Worm (Caenorhabditis elegans) whole organism, young adult: ENCODE results near the gene T14G12.12.

ENCODE experiments used
- F10E7.11 ChIP-seq: sonication (generic microtip); optimal IDR thresholded peaks from 2 replicates; lab custom pipeline; 2017; ENCODE audit warnings: mild to moderate bottlenecking, missing genetic modification characterization, moderate library complexity, missing compliant biosample characterization
- F22D6.2 ChIP-seq: sonication (generic microtip); optimal IDR thresholded peaks from 2 replicates; lab custom pipeline; 2016; ENCODE audit warnings: mild to moderate bottlenecking, missing genetic modification characterization, missing compliant biosample characterization
- F37B4.10 ChIP-seq: fragments of 200-800 bp; sonication (Bioruptor generic); IDR thresholded peaks from 2 replicates; pipeline ENCODE4 v1.3.6; 2022; ENCODE audit warnings: missing genetic modification characterization, missing compliant biosample characterization
- Y53G8AR.9 ChIP-seq: fragments of 200-800 bp; sonication (Bioruptor generic); conservative IDR thresholded peaks from 2 replicates; pipeline ENCODE4 v1.3.6; 2022; ENCODE audit warnings: missing genetic modification reagents, missing genetic modification characterization, missing compliant biosample characterization
- Y79H2A.3 ChIP-seq: fragments of 200-800 bp; sonication (Bioruptor generic); conservative IDR thresholded peaks from 2 replicates; pipeline ENCODE4 v1.3.6; 2022; ENCODE audit warnings: missing genetic modification reagents, missing genetic modification characterization, missing compliant biosample characterization
- akir-1 ChIP-seq: fragments of 200-800 bp; sonication (Bioruptor generic); optimal IDR thresholded peaks from 2 replicates; lab custom pipeline; 2018; ENCODE audit warnings: mild to moderate bottlenecking, missing genetic modification characterization, moderate library complexity, missing compliant biosample characterization
- aptf-2 ChIP-seq: fragments of 200-800 bp; sonication (Bioruptor generic); conservative IDR thresholded peaks from 2 replicates; pipeline ENCODE4 v1.3.6; 2022; ENCODE audit warnings: missing genetic modification reagents, missing genetic modification characterization, missing compliant biosample characterization
- attf-5 ChIP-seq: fragments of 200-800 bp; sonication (Bioruptor generic); optimal IDR thresholded peaks from 2 replicates; lab custom pipeline; 2018; ENCODE audit warnings: mild to moderate bottlenecking, missing genetic modification characterization, missing compliant biosample characterization
- bed-1 ChIP-seq: fragments of 200-800 bp; sonication (Bioruptor generic); IDR thresholded peaks from 2 replicates; pipeline ENCODE4 v1.3.6; 2022; ENCODE audit warnings: missing genetic modification reagents, missing genetic modification characterization, missing compliant biosample characterization
- cebp-1 ChIP-seq, 2 experiments: fragments of 200-800 bp in 1 of 2; sonication (Bioruptor generic) in 1 of 2; sonication (generic microtip) in 1 of 2; IDR thresholded peaks in 1 of 2; optimal IDR thresholded peaks in 1 of 2; 2 replicates each; pipeline versions ENCODE4 v1.3.6 to Lab custom; 2017 to 2022; ENCODE audit warnings: missing compliant biosample characterization in 2 of 2, missing genetic modification characterization in 2 of 2, mild to moderate bottlenecking in 1 of 2, missing genetic modification reagents in 1 of 2, moderate library complexity in 1 of 2
- ceh-91 ChIP-seq: fragments of 200-800 bp; sonication (Bioruptor generic); IDR thresholded peaks from 2 replicates; pipeline ENCODE4 v1.3.6; 2022; ENCODE audit warnings: missing genetic modification reagents, missing genetic modification characterization, missing compliant biosample characterization
- chd-7 ChIP-seq: sonication (generic microtip); optimal IDR thresholded peaks from 2 replicates; lab custom pipeline; 2016; ENCODE audit warnings: mild to moderate bottlenecking, missing genetic modification characterization, moderate library complexity, missing compliant biosample characterization
- dpff-1 ChIP-seq: sonication (generic microtip); optimal IDR thresholded peaks from 2 replicates; lab custom pipeline; 2017; ENCODE audit warnings: mild to moderate bottlenecking, missing genetic modification characterization, missing compliant biosample characterization
- dpl-1 ChIP-seq: fragments of 150-350 bp; optimal IDR thresholded peaks from 2 replicates; lab custom pipeline; 2014; ENCODE audit warnings: missing biosample characterization, missing genetic modification reagents, missing genetic modification characterization
- egrh-3 ChIP-seq: fragments of 200-800 bp; sonication (Bioruptor generic); IDR thresholded peaks from 2 replicates; pipeline ENCODE4 v1.3.6; 2022; ENCODE audit warnings: missing genetic modification reagents, missing genetic modification characterization, missing compliant biosample characterization
- fkh-3 ChIP-seq: sonication (generic microtip); optimal IDR thresholded peaks from 2 replicates; lab custom pipeline; 2016; ENCODE audit warnings: mild to moderate bottlenecking, missing genetic modification characterization, missing compliant biosample characterization
- madf-10 ChIP-seq: sonication (generic microtip); optimal IDR thresholded peaks from 2 replicates; lab custom pipeline; 2016; ENCODE audit warnings: mild to moderate bottlenecking, missing genetic modification characterization, missing compliant biosample characterization
- madf-6 ChIP-seq: fragments of 200-800 bp; sonication (Bioruptor generic); IDR thresholded peaks from 2 replicates; pipeline ENCODE4 v1.3.6; 2022; ENCODE audit warnings: missing genetic modification reagents, missing genetic modification characterization, missing compliant biosample characterization
- nfyb-1 ChIP-seq: fragments of 200-800 bp; sonication (Bioruptor generic); IDR thresholded peaks from 2 replicates; pipeline ENCODE4 v1.3.6; 2022; ENCODE audit warnings: missing genetic modification reagents, missing genetic modification characterization, missing compliant biosample characterization
- nhr-120 ChIP-seq: fragments of 200-800 bp; sonication (Bioruptor generic); IDR thresholded peaks from 2 replicates; pipeline ENCODE4 v1.3.6; 2022; ENCODE audit warnings: missing genetic modification characterization, missing compliant biosample characterization
- nhr-80 ChIP-seq: sonication (generic microtip); optimal IDR thresholded peaks from 2 replicates; lab custom pipeline; 2016; ENCODE audit warnings: missing genetic modification characterization, missing compliant biosample characterization
- rcor-1 ChIP-seq: fragments of 200-800 bp; sonication (Bioruptor generic); IDR thresholded peaks from 2 replicates; pipeline ENCODE4 v1.3.6; 2022; ENCODE audit warnings: missing genetic modification reagents, missing genetic modification characterization, missing compliant biosample characterization
- rec-8 ChIP-seq, 2 experiments: sonication (generic microtip); optimal IDR thresholded peaks; 2 replicates each; lab custom pipeline; 2016; ENCODE audit warnings: mild to moderate bottlenecking in 2 of 2, missing genetic modification characterization in 2 of 2, missing genetic modification reagents in 2 of 2, missing genotype in 2 of 2, missing biosample characterization in 1 of 2, missing compliant biosample characterization in 1 of 2, moderate library complexity in 1 of 2
- sptf-2 ChIP-seq: fragments of 200-800 bp; sonication (Bioruptor generic); optimal IDR thresholded peaks from 2 replicates; lab custom pipeline; 2018; ENCODE audit warnings: mild to moderate bottlenecking, missing genetic modification characterization, missing compliant biosample characterization
- tbp1 ChIP-seq: fragments of 200-800 bp; sonication (Bioruptor generic); optimal IDR thresholded peaks from 2 replicates; lab custom pipeline; 2018; ENCODE audit warnings: mild to moderate bottlenecking, missing genetic modification characterization, missing compliant biosample characterization
- unc-130 ChIP-seq: sonication (generic microtip); optimal IDR thresholded peaks from 2 replicates; lab custom pipeline; 2016; ENCODE audit warnings: missing genetic modification reagents, missing genetic modification characterization, missing compliant biosample characterization
- unc-62 ChIP-seq: fragments of 150-350 bp; optimal IDR thresholded peaks from 2 replicates; lab custom pipeline; 2014; ENCODE audit warnings: missing biosample characterization, missing genetic modification reagents, missing genetic modification characterization
- xnd-1 ChIP-seq: sonication (generic microtip); optimal IDR thresholded peaks from 2 replicates; lab custom pipeline; 2016; ENCODE audit warnings: missing genotype, missing genetic modification reagents, missing genetic modification characterization, missing compliant biosample characterization
- zfh-2 ChIP-seq: fragments of 200-800 bp; sonication (Bioruptor generic); conservative IDR thresholded peaks from 2 replicates; pipeline ENCODE4 v1.3.6; 2022; ENCODE audit warnings: missing genetic modification reagents, missing genetic modification characterization, missing compliant biosample characterization
- zim-3 ChIP-seq: sonication (generic microtip); optimal IDR thresholded peaks from 2 replicates; lab custom pipeline; 2017; ENCODE audit warnings: mild to moderate bottlenecking, missing genetic modification characterization, moderate library complexity, missing compliant biosample characterization
- ztf-22 ChIP-seq: fragments of 200-800 bp; sonication (Bioruptor generic); optimal IDR thresholded peaks from 2 replicates; lab custom pipeline; 2018; ENCODE audit warnings: mild to moderate bottlenecking, missing genetic modification characterization, moderate library complexity, missing compliant biosample characterization
- ztf-25 ChIP-seq: fragments of 200-800 bp; sonication (Bioruptor generic); IDR thresholded peaks from 2 replicates; pipeline ENCODE4 v1.3.6; 2022; ENCODE audit warnings: missing genetic modification reagents, missing genetic modification characterization, missing compliant biosample characterization

Gene T14G12.12

ce11 chrX:3802743-3803142, 44.4 kb upstream of the T14G12.12 start:
- TF ChIP-seq zfh-2 (peak; percentile 74), nfyb-1 (GFP tag; lab: Robert Waterston, UW) (0 out of 2 replicates have a peak, but pooled peaks have one; percentile 35), fkh-3 (no peak)

DNA sequence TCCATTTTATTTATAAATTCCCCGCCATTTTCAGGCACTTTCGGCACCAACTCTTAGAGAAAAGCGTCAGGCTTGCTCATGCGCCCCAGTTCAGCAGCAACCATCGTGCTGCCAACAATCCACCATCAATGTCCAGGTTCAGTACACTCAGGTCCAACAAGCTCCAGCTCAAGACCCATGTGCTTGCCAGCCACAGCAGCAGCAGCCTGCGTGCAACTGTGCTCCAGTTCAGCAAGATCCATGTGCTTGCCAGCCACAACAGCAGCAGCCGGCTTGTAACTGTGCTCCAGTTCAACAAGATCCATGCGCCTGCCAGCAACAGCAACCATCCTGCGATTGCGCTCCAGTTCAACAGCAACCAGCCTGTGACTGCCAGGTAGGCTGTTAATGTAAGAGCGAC, 40.0 kb upstream of the T14G12.12 start:
- TF ChIP-seq madf-10 (tag; lab: Kevin White, UChicago) (no peak), chd-7 (no peak), zfh-2 (peak; percentile 65), ztf-25 (GFP tag; lab: Robert Waterston, UW) (no peak), cebp-1 (GFP tag; IDR thresholded peaks at IDR 0.05; lab: Robert Waterston, UW) (no peak), cebp-1 (tag; optimal IDR thresholded peaks at IDR 0.05; lab: Kevin White, UChicago) (no peak), nhr-120 (no peak), Y79H2A.3 (GFP tag; lab: Robert Waterston, UW) (no peak), ceh-91 (GFP tag; lab: Robert Waterston, UW) (no peak), sptf-2 (no peak), xnd-1 (tag; lab: Kevin White, UChicago) (no peak), F37B4.10 (no peak), egrh-3 (GFP tag; lab: Robert Waterston, UW) (0 out of 2 replicates have a peak, but pooled peaks have one; percentile 9), bed-1 (no peak), rcor-1 (GFP tag; lab: Robert Waterston, UW) (no peak), zim-3 (tag; lab: Kevin White, UChicago) (no peak), nhr-80 (tag; lab: Kevin White, UChicago) (no peak)

DNA sequence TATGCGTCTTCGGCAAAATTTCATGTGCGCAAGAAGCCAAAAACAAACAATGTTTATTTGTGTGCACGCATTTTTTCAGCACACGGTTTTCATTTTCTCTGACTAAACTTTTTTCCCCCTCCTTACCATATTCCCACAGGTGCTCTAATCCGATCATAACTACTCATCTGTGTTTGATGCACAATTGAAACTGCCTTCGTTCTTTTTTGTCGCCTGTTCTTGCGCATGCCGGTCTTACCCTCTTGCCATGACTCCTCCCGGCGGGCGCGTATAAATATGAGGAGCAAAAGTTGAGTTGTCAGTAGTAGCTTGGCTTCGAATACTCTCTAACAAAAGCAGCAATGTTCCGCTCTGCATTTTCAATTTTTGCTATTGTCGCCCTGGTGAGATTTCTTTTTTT, 39.6 kb upstream of the T14G12.12 start, which contains the start of gene abu-10:
TSS of gene abu-10 (plus strand) at position 301 of the 400 bp plus-strand sequence.
- TF ChIP-seq aptf-2 (GFP tag; lab: Robert Waterston, UW) (no peak), F22D6.2 (tag; lab: Kevin White, UChicago) (no peak)

DNA sequence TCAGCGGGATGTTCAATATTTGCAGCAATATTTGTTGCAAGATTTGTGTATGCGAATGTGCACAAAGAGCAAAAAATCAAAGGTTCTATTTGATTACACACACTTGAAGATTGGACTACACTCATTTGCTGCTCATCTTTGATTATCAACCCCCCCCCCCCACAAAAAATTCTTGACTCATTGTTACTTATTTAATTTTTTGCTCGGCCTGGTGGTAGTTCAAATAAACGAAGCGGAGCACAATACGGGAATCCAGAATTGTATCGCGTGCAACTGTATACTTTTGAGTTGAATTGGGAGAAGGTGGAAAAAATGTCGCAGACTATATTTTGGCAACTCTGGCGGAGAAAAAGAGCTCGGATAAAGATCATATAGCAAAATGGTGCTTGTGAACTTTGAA, 37.3 kb upstream of the T14G12.12 start, which contains the start of gene F35A5.5:
TSS of gene F35A5.5 (minus strand) at position 101 of the 400 bp plus-strand sequence.
- TF ChIP-seq F10E7.11 (tag; lab: Kevin White, UChicago) (no peak), Y79H2A.3 (GFP tag; lab: Robert Waterston, UW) (no peak), attf-5 (GFP tag; lab: Kevin White, UChicago) (no peak), nhr-120 (no peak), unc-62 (no peak), madf-6 (no peak), ztf-22 (GFP tag; lab: Kevin White, UChicago) (no peak), Y53G8AR.9 (GFP tag; lab: Robert Waterston, UW) (no peak), dpl-1 (GFP tag; lab: Kevin White, UChicago) (no peak), rec-8 (tag; optimal IDR thresholded peaks at IDR 0.05; lab: Kevin White, UChicago) (no peak), tbp1 (no peak), dpff-1 (no peak)

- TF ChIP-seq akir-1 (GFP tag; lab: Kevin White, UChicago): no peak
- TF ChIP-seq zfh-2: peak; percentile 72
- TF ChIP-seq unc-130 (GFP tag; lab: Kevin White, UChicago): no peak
Measured at ce11 chrX:3794161-3794560, 35.9 kb upstream of the T14G12.12 start.
